Worm (Caenorhabditis elegans): ENCODE measurements around the gene glb-4.

glb-4 gene

DNA sequence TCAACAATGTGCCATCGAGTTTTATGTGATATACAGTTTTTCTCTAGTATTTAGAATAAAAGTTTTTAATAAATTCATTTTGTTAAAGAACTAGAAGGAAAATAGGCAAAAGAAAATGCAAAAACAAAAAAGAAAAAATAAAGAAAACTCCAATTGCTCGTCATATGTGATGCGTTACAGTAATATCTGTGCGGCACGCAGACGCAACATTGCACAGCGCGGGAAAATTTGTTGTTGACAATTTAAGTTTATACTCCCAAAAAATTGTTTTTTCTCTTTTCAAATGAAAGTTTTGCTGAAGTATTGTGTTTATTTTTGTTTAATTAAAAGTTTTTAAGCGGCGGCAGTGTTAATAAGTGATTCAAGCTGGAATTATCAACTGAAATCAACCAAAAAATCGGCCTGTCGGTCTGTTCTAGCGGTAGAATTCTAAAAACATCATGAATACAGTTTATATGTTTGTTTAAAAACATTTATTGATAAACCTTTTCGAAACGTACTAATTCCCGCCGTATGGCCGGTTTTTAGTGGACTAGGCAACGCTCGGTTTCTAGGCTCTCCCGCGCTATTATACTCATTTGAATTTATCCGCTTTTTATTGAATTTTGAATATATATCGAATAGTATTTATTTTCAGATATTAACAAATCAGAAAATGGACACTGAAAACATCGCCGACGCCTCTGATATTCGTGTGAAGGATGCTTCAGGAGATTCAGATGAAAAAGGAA is 4.9 kb downstream of the glb-4 start, which contains the start of gene nasp-1:
TSS of gene nasp-1 (plus strand) at position 632 of the 731 bp plus-strand sequence.
- TF ChIP-seq hmbx-1 (tag; optimal IDR thresholded peaks at IDR 0.05) (no peak), ceh-13 (GFP tag; optimal IDR thresholded peaks at IDR 0.05) (no peak), tra-4 (tag; optimal IDR thresholded peaks at IDR 0.05) (no peak), hnd-1 (tag; optimal IDR thresholded peaks at IDR 0.05) (no peak), sea-1 (GFP tag; conservative IDR thresholded peaks at IDR 0.05) (no peak), tbx-11 (GFP tag; IDR thresholded peaks at IDR 0.05) (no peak), B0310.2 (tag; optimal IDR thresholded peaks at IDR 0.05) (no peak), flt-1 (GFP tag; IDR thresholded peaks at IDR 0.05) (no peak), tbx-37 (GFP tag; conservative IDR thresholded peaks at IDR 0.05) (no peak), hmg-4 (GFP tag; optimal IDR thresholded peaks at IDR 0.05) (no peak), ama-1 (optimal IDR thresholded peaks at IDR 0.05) (no peak), ceh-36 (tag; optimal IDR thresholded peaks at IDR 0.05) (no peak)

DNA sequence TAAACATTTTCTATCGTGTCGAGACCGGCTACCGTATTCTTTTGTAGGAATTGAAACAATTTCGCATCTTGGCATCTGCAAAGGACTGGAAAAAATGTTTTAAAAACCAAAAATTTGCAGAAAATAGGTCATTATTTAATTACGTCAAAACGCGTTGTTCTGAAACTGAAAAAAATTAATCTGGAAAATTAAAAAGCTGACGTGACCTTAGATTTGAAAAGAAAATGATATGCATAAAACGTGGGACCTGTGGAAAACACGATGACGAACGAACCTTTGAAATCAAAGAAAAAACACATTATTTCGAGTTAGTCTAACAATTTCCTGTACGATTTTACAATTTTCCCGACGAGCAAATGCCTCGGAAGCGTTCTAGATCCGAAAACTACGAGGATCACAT is 6.8 kb downstream of the glb-4 start, which contains the start of gene C09H10.9:
TSS of gene C09H10.9 (plus strand) at position 301 of the 400 bp plus-strand sequence.
- TF ChIP-seq sea-1 (GFP tag; conservative IDR thresholded peaks at IDR 0.05), result no peak
- no peak for TF ChIP-seq hmbx-1 (tag; optimal IDR thresholded peaks at IDR 0.05)
- TF ChIP-seq aly-1 (tag; optimal IDR thresholded peaks at IDR 0.05), result no peak
- no peak for TF ChIP-seq tbx-37 (GFP tag; conservative IDR thresholded peaks at IDR 0.05)
- no peak for TF ChIP-seq F13C5.2 (tag; optimal IDR thresholded peaks at IDR 0.05)
- no peak for TF ChIP-seq ama-1 (optimal IDR thresholded peaks at IDR 0.05)
- TF ChIP-seq ets-7 (tag; optimal IDR thresholded peaks at IDR 0.05), result no peak
- TF ChIP-seq flt-1 (GFP tag; IDR thresholded peaks at IDR 0.05), result no peak
- no peak for TF ChIP-seq B0310.2 (tag; optimal IDR thresholded peaks at IDR 0.05)
- TF ChIP-seq pes-1 (GFP tag; IDR thresholded peaks at IDR 0.05), result no peak
- no peak for TF ChIP-seq tra-4 (tag; optimal IDR thresholded peaks at IDR 0.05)
- TF ChIP-seq hmg-4 (GFP tag; optimal IDR thresholded peaks at IDR 0.05), result no peak

DNA sequence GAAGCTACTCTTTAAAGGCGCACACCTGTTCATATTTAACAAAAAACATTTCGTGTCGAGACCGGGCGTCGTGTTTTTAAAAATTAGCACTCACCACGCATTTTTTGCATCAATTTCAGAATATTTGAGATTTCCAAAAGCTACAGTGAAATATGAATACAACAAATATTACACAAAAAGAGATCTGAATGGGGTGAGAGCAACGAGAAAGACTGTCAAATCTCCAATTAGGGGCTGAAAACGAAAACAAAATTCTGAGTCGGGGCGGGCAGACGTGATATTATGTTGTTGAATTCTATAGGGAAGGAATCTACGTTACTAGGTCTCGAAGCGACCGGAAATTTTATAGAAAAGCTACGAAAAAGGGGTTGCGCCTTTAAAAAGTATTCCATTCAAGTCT is 7.3 kb downstream of the glb-4 start, which contains the start of gene C09H10.5:
TSS of gene C09H10.5 (minus strand) at position 101 of the 400 bp plus-strand sequence.
- no peak for TF ChIP-seq hnd-1 (tag; optimal IDR thresholded peaks at IDR 0.05)
- TF ChIP-seq tbx-37 (GFP tag; conservative IDR thresholded peaks at IDR 0.05), result no peak
- no peak for TF ChIP-seq ets-7 (tag; optimal IDR thresholded peaks at IDR 0.05)
- TF ChIP-seq ceh-36 (tag; optimal IDR thresholded peaks at IDR 0.05), result no peak
- no peak for TF ChIP-seq aly-1 (tag; optimal IDR thresholded peaks at IDR 0.05)
- TF ChIP-seq B0310.2 (tag; optimal IDR thresholded peaks at IDR 0.05), result no peak
- TF ChIP-seq hmg-4 (GFP tag; optimal IDR thresholded peaks at IDR 0.05), result no peak
- TF ChIP-seq pes-1 (GFP tag; IDR thresholded peaks at IDR 0.05), result no peak
- TF ChIP-seq F13C5.2 (tag; optimal IDR thresholded peaks at IDR 0.05), result no peak
- TF ChIP-seq flt-1 (GFP tag; IDR thresholded peaks at IDR 0.05), result no peak
- TF ChIP-seq scrt-1 (GFP tag; IDR thresholded peaks at IDR 0.05), result no peak
- no peak for TF ChIP-seq hmbx-1 (tag; optimal IDR thresholded peaks at IDR 0.05)
- no peak for TF ChIP-seq ama-1 (optimal IDR thresholded peaks at IDR 0.05)
- TF ChIP-seq tra-4 (tag; optimal IDR thresholded peaks at IDR 0.05), result no peak
- no peak for TF ChIP-seq ceh-13 (GFP tag; optimal IDR thresholded peaks at IDR 0.05)
- TF ChIP-seq sea-1 (GFP tag; conservative IDR thresholded peaks at IDR 0.05), result no peak
- no peak for TF ChIP-seq tbx-11 (GFP tag; IDR thresholded peaks at IDR 0.05)

DNA sequence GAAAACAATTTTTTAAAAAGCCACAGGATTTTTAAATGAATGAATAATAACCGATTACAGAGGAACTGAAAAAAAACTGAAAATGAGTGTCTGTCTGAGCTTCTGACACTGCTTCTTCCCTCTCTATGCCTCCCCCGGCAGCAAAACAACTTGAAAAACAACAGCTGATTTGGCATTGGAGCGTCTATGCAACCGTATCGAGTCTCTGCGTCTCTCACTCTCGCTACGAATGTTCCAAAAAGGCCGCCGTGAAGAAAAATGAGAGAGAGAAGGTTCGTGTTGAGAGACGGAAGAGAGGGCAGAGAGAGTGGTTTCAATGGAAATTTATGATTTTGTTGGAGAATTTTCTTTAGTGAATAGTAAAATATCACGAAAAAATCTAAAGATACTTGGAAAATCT is 8.0 kb downstream of the glb-4 start:
- no peak for TF ChIP-seq pes-1 (GFP tag; IDR thresholded peaks at IDR 0.05)
- TF ChIP-seq aly-1 (tag; optimal IDR thresholded peaks at IDR 0.05), result no peak
- TF ChIP-seq F13C5.2 (tag; optimal IDR thresholded peaks at IDR 0.05), result peak; percentile 10
- TF ChIP-seq hmg-4 (GFP tag; optimal IDR thresholded peaks at IDR 0.05), result no peak

DNA sequence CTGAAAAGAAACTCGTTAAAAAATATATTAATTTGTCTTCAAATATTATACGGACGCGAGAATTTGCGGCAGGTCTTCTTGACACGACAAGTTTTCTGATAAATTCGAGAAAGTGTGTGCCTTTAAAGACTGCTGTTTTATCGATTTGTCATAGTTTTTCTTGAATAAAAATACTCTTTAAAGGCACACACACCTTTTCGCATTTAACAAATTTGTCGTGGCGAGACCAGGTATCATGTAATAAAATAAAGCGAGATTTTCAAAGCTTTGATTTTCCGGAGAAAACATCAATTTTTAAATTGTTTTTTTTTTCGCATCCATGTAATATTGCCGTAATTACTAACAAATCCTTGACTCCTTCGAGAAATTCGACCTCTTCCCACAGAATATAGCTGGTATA is 9.8 kb downstream of the glb-4 start:
- TF ChIP-seq ama-1 (optimal IDR thresholded peaks at IDR 0.05) (no peak), F13C5.2 (tag; optimal IDR thresholded peaks at IDR 0.05) (no peak), scrt-1 (GFP tag; IDR thresholded peaks at IDR 0.05) (no peak), sea-1 (GFP tag; conservative IDR thresholded peaks at IDR 0.05) (no peak), ceh-13 (GFP tag; optimal IDR thresholded peaks at IDR 0.05) (no peak), hnd-1 (tag; optimal IDR thresholded peaks at IDR 0.05) (no peak)

DNA sequence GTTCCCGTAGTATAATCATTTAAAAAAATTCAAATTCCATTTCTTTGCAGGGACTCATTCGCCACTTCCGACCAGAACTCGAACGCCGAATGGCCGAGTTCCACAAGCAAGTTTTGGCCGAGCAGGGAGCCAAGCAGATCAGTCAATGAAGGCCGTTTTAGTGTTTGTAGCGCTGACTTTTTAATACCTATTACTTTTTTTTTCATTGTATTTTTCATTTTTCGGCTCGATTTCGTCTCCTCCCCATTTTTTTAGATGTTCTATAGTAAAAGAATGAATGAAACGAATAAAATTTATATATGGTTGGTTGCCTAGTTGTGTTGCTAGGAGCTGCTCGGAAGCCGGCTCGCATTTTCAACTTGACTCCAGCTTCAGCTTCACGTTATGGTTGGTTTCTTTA is 11.2 kb downstream of the glb-4 start, which contains the start of gene C09H10.4:
TSS of gene C09H10.4 (plus strand) at position 301 of the 400 bp plus-strand sequence.
- TF ChIP-seq sea-1 (GFP tag; conservative IDR thresholded peaks at IDR 0.05) (no peak), hnd-1 (tag; optimal IDR thresholded peaks at IDR 0.05) (no peak)

DNA sequence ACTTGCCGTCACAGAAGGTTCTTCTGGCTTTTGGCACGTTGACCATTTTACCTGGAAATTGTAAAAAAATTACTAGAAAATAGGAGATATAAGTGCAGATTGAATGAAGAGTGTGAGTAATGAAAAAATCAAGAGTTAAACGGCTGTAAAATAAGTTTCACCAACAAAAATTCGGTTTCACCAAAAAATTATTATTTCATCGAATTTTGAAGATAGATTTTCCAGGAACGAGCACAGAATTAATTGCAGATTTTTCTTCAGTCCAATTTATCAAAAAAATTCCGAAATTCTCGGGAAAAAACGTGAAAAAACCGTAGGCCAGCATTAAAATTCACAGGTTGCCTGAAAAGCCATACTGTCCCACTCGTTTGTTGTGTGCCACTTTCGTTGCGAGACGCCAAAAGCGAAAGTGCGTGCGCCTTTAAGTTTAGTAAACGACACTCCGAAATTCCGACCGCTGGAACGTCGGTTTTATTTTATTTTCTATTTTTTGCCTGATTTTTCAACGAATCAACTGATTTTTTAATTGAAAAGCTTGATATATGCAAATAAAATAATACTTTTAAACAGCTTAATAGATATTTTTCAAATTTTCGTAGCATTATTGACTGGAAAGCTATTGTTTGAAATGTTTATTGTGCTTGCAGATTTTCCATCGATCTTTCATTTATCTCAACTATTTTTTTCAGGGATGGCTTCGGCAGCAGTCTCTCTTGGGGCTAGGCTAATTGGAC is 13.7 kb downstream of the glb-4 start, which contains the start of the genes rpl-36.A and nuo-1:
TSS of gene rpl-36.A (minus strand) at position 51 of the 734 bp plus-strand sequence.
TSS of gene nuo-1 (plus strand) at position 684 of the 734 bp plus-strand sequence.
- TF ChIP-seq scrt-1 (GFP tag; IDR thresholded peaks at IDR 0.05) (no peak), tbx-37 (GFP tag; conservative IDR thresholded peaks at IDR 0.05) (0 out of 2 replicates have a peak, but pooled peaks have one; percentile 18), aly-1 (tag; optimal IDR thresholded peaks at IDR 0.05) (no peak), ceh-13 (GFP tag; optimal IDR thresholded peaks at IDR 0.05) (no peak), F13C5.2 (tag; optimal IDR thresholded peaks at IDR 0.05) (peak; percentile 23), hmbx-1 (tag; optimal IDR thresholded peaks at IDR 0.05) (no peak)
